Worm (Caenorhabditis elegans) whole organism, late embryonic: Measurements from ENCODE around the gene mogs-1.

Source experiments
- C08G9.2 ChIP-seq: sonication (generic microtip); optimal IDR thresholded peaks from 2 replicates; lab custom pipeline; 2016; ENCODE audit warnings: mild to moderate bottlenecking, missing genetic modification characterization, moderate library complexity, missing compliant biosample characterization
- C38D4.7 ChIP-seq: fragments of 200-800 bp; sonication (Bioruptor generic); optimal IDR thresholded peaks from 2 replicates; lab custom pipeline; 2018; ENCODE audit warnings: mild to moderate bottlenecking, missing genetic modification characterization, moderate library complexity, missing compliant biosample characterization
- K09A11.1 ChIP-seq: sonication (generic microtip); optimal IDR thresholded peaks from 2 replicates; lab custom pipeline; 2017; ENCODE audit warnings: antibody characterized with exemption, mild to moderate bottlenecking, missing genetic modification characterization, missing compliant biosample characterization; ENCODE audit not compliant: insufficient read depth
- T23F11.4 ChIP-seq: fragments of 200-800 bp; sonication (Bioruptor generic); optimal IDR thresholded peaks from 2 replicates; lab custom pipeline; 2018; ENCODE audit warnings: mild to moderate bottlenecking, missing genetic modification characterization, missing compliant biosample characterization
- Y22D7AL.16 ChIP-seq: sonication (generic microtip); optimal IDR thresholded peaks from 2 replicates; lab custom pipeline; 2016; ENCODE audit warnings: missing genetic modification characterization, missing compliant biosample characterization
- ahr-1 ChIP-seq: sonication (generic microtip); optimal IDR thresholded peaks from 2 replicates; lab custom pipeline; 2016; ENCODE audit warnings: missing genetic modification characterization, missing compliant biosample characterization
- ceh-14 ChIP-seq: sonication (generic microtip); optimal IDR thresholded peaks from 2 replicates; lab custom pipeline; 2016; ENCODE audit warnings: missing genotype, missing genetic modification characterization, missing compliant biosample characterization
- ceh-24 ChIP-seq: sonication (generic microtip); optimal IDR thresholded peaks from 2 replicates; lab custom pipeline; 2016; ENCODE audit warnings: mild to moderate bottlenecking, missing genetic modification characterization, missing compliant biosample characterization
- ceh-45 ChIP-seq: fragments of 200-800 bp; sonication (Bioruptor generic); IDR thresholded peaks from 2 replicates; pipeline ENCODE4 v1.3.6; 2022; ENCODE audit warnings: missing genetic modification reagents, missing genetic modification characterization, missing compliant biosample characterization
- ceh-48 ChIP-seq: sonication (generic microtip); optimal IDR thresholded peaks from 2 replicates; lab custom pipeline; 2016; ENCODE audit warnings: missing genetic modification characterization, inconsistent platforms, missing compliant biosample characterization
- dmd-4 ChIP-seq: sonication (generic microtip); optimal IDR thresholded peaks from 2 replicates; lab custom pipeline; 2016; ENCODE audit warnings: borderline replicate concordance, missing genetic modification characterization, missing compliant biosample characterization
- dve-1 ChIP-seq: sonication (generic microtip); optimal IDR thresholded peaks from 2 replicates; lab custom pipeline; 2017; ENCODE audit warnings: antibody characterized with exemption, mild to moderate bottlenecking, missing genetic modification characterization, missing compliant biosample characterization
- elt-2 ChIP-seq: sonication (generic microtip); optimal IDR thresholded peaks from 2 replicates; lab custom pipeline; 2016; ENCODE audit warnings: missing genetic modification reagents, missing genetic modification characterization, missing compliant biosample characterization
- elt-4 ChIP-seq: sonication (generic microtip); optimal IDR thresholded peaks from 2 replicates; lab custom pipeline; 2016; ENCODE audit warnings: missing genetic modification characterization, missing compliant biosample characterization
- eyg-1 ChIP-seq: sonication (generic microtip); optimal IDR thresholded peaks from 2 replicates; lab custom pipeline; 2016; ENCODE audit warnings: missing genotype, missing genetic modification characterization, missing compliant biosample characterization
- fkh-6 ChIP-seq: sonication (generic microtip); optimal IDR thresholded peaks from 2 replicates; lab custom pipeline; 2016; ENCODE audit warnings: missing genetic modification characterization, missing compliant biosample characterization
- hlh-30 ChIP-seq: sonication (generic microtip); optimal IDR thresholded peaks from 2 replicates; lab custom pipeline; 2017; ENCODE audit warnings: antibody characterized with exemption, missing genetic modification characterization, missing compliant biosample characterization; ENCODE audit not compliant: insufficient read depth
- hlh-6 ChIP-seq: sonication (generic microtip); optimal IDR thresholded peaks from 2 replicates; lab custom pipeline; 2016; ENCODE audit warnings: missing genotype, missing genetic modification characterization, missing compliant biosample characterization
- hlh-8 ChIP-seq: sonication (generic microtip); optimal IDR thresholded peaks from 2 replicates; lab custom pipeline; 2016; ENCODE audit warnings: missing genotype, missing genetic modification characterization, missing compliant biosample characterization
- lim-6 ChIP-seq: sonication (generic microtip); optimal IDR thresholded peaks from 2 replicates; lab custom pipeline; 2016; ENCODE audit warnings: missing genetic modification characterization, missing compliant biosample characterization
- mec-3 ChIP-seq: sonication (generic microtip); optimal IDR thresholded peaks from 2 replicates; lab custom pipeline; 2016; ENCODE audit warnings: borderline replicate concordance, missing genetic modification characterization, missing compliant biosample characterization
- nhr-11 ChIP-seq: fragments of 150-350 bp; optimal IDR thresholded peaks from 2 replicates; lab custom pipeline; 2014; ENCODE audit warnings: missing biosample characterization, missing genetic modification characterization
- odd-2 ChIP-seq: sonication (generic microtip); optimal IDR thresholded peaks from 2 replicates; lab custom pipeline; 2017; ENCODE audit warnings: antibody characterized with exemption, mild to moderate bottlenecking, missing genetic modification characterization, missing compliant biosample characterization
- pat-9 ChIP-seq: fragments of 200-800 bp; sonication (Bioruptor generic); optimal IDR thresholded peaks from 2 replicates; lab custom pipeline; 2018; ENCODE audit warnings: mild to moderate bottlenecking, missing genetic modification characterization, moderate library complexity, missing compliant biosample characterization
- pha-4 ChIP-seq: fragments of 150-350 bp; optimal IDR thresholded peaks from 2 replicates; lab custom pipeline; 2018; ENCODE audit warnings: missing biosample characterization, missing genetic modification reagents, missing genetic modification characterization
- pqm-1 ChIP-seq: sonication (generic microtip); optimal IDR thresholded peaks from 2 replicates; lab custom pipeline; 2016; ENCODE audit warnings: missing genetic modification characterization, missing compliant biosample characterization
- ref-2 ChIP-seq: sonication (generic microtip); optimal IDR thresholded peaks from 2 replicates; lab custom pipeline; 2016; ENCODE audit warnings: missing genetic modification characterization, missing compliant biosample characterization
- sdc-2 ChIP-seq: sonication (generic microtip); optimal IDR thresholded peaks from 2 replicates; lab custom pipeline; 2016; ENCODE audit warnings: missing genotype, missing genetic modification characterization, missing compliant biosample characterization
- sox-4 ChIP-seq: sonication (generic microtip); optimal IDR thresholded peaks from 2 replicates; lab custom pipeline; 2017; ENCODE audit warnings: mild to moderate bottlenecking, missing genetic modification characterization, inconsistent platforms, missing compliant biosample characterization
- syd-9 ChIP-seq: sonication (generic microtip); optimal IDR thresholded peaks from 2 replicates; lab custom pipeline; 2016; ENCODE audit warnings: mild to moderate bottlenecking, missing genetic modification characterization, moderate library complexity, missing compliant biosample characterization
- tbx-2 ChIP-seq: sonication (generic microtip); optimal IDR thresholded peaks from 2 replicates; lab custom pipeline; 2016; ENCODE audit warnings: missing genetic modification characterization, missing compliant biosample characterization
- tbx-7 ChIP-seq: sonication (generic microtip); optimal IDR thresholded peaks from 2 replicates; lab custom pipeline; 2016; ENCODE audit warnings: missing genotype, missing genetic modification characterization, missing compliant biosample characterization
- ttx-3 ChIP-seq: sonication (generic microtip); optimal IDR thresholded peaks from 2 replicates; lab custom pipeline; 2016; ENCODE audit warnings: missing genetic modification reagents, missing genetic modification characterization, missing compliant biosample characterization
- unc-3 ChIP-seq, 2 experiments: fragments of 200-800 bp in 1 of 2; sonication (Bioruptor generic) in 1 of 2; sonication (generic microtip) in 1 of 2; conservative IDR thresholded peaks in 1 of 2; optimal IDR thresholded peaks in 1 of 2; 2 replicates each; pipeline versions ENCODE4 v1.3.6 to Lab custom; 2016 to 2022; ENCODE audit warnings: missing compliant biosample characterization in 2 of 2, missing genetic modification characterization in 2 of 2, missing genetic modification reagents in 1 of 2
- unc-42 ChIP-seq: sonication (generic microtip); optimal IDR thresholded peaks from 2 replicates; lab custom pipeline; 2016; ENCODE audit warnings: missing genotype, missing genetic modification characterization, missing compliant biosample characterization
- unc-55 ChIP-seq: sonication (generic microtip); optimal IDR thresholded peaks from 2 replicates; lab custom pipeline; 2017; ENCODE audit warnings: missing biosample characterization, missing genetic modification reagents, missing genetic modification characterization
- ztf-16 ChIP-seq: sonication (generic microtip); optimal IDR thresholded peaks from 2 replicates; lab custom pipeline; 2017; ENCODE audit warnings: missing genetic modification characterization, missing compliant biosample characterization

mogs-1 gene

ce11 chrIV:11025941-11026340, 4.2 kb upstream of the mogs-1 start (continued):
- TF ChIP-seq pat-9 (tag; lab: Kevin White, UChicago): peak; percentile 99
- TF ChIP-seq hlh-6 (tag; lab: Kevin White, UChicago): peak; percentile 99
- peak; percentile 94 for TF ChIP-seq K09A11.1 (tag; lab: Kevin White, UChicago)
- TF ChIP-seq eyg-1 (tag; lab: Kevin White, UChicago): peak; percentile 100
- peak; percentile 97 for TF ChIP-seq dmd-4 (tag; lab: Kevin White, UChicago)
- peak; percentile 77 for TF ChIP-seq pqm-1
- TF ChIP-seq unc-3 (GFP tag; conservative IDR thresholded peaks at IDR 0.05; lab: Robert Waterston, UW): peak; percentile 94
- TF ChIP-seq unc-3 (tag; optimal IDR thresholded peaks at IDR 0.05; lab: Kevin White, UChicago): peak; percentile 96
- TF ChIP-seq ceh-48 (tag; lab: Kevin White, UChicago): peak; percentile 97
- peak; percentile 97 for TF ChIP-seq sox-4 (tag; lab: Kevin White, UChicago)
- TF ChIP-seq ztf-16 (tag; lab: Kevin White, UChicago): peak; percentile 99
- peak; percentile 92 for TF ChIP-seq C08G9.2
- TF ChIP-seq Y22D7AL.16 (tag; lab: Kevin White, UChicago): peak; percentile 98
- TF ChIP-seq hlh-30 (tag; lab: Kevin White, UChicago): peak; percentile 80
- peak; percentile 83 for TF ChIP-seq lim-6 (tag; lab: Kevin White, UChicago)
- peak; percentile 96 for TF ChIP-seq fkh-6 (tag; lab: Kevin White, UChicago)
- TF ChIP-seq pha-4 (tag; lab: Kevin White, UChicago): no peak
- TF ChIP-seq nhr-11 (tag; lab: Kevin White, UChicago): no peak
- peak; percentile 72 for TF ChIP-seq elt-4 (tag; lab: Kevin White, UChicago)
- TF ChIP-seq ttx-3 (tag; lab: Kevin White, UChicago): peak; percentile 97
- peak; percentile 92 for TF ChIP-seq ceh-24 (tag; lab: Kevin White, UChicago)
- peak; percentile 97 for TF ChIP-seq ceh-45 (GFP tag; lab: Robert Waterston, UW)
- TF ChIP-seq sdc-2 (tag; lab: Kevin White, UChicago): peak; percentile 91
- TF ChIP-seq syd-9 (tag; lab: Kevin White, UChicago): peak; percentile 97

ce11 chrIV:11022303-11022702, 575 bp upstream of the mogs-1 start, which contains the start of gene alh-3:
TSS of gene alh-3 (plus strand) at chrIV:11022603.
- TF ChIP-seq pha-4 (tag; lab: Kevin White, UChicago) (no peak), odd-2 (tag; lab: Kevin White, UChicago) (no peak), ceh-24 (tag; lab: Kevin White, UChicago) (no peak), tbx-7 (tag; lab: Kevin White, UChicago) (no peak), dve-1 (tag; lab: Kevin White, UChicago) (no peak), sdc-2 (tag; lab: Kevin White, UChicago) (no peak), ceh-48 (tag; lab: Kevin White, UChicago) (no peak), hlh-30 (tag; lab: Kevin White, UChicago) (no peak), C38D4.7 (GFP tag; lab: Kevin White, UChicago) (no peak), hlh-8 (tag; lab: Kevin White, UChicago) (no peak), T23F11.4 (GFP tag; lab: Kevin White, UChicago) (no peak), unc-3 (GFP tag; conservative IDR thresholded peaks at IDR 0.05; lab: Robert Waterston, UW) (no peak), unc-3 (tag; optimal IDR thresholded peaks at IDR 0.05; lab: Kevin White, UChicago) (no peak)

ce11 chrIV:11019962-11020550, 1.7 kb downstream of the mogs-1 start, which contains the start of gene F13H10.8:
TSS of gene F13H10.8 (plus strand) at chrIV:11020517.
- TF ChIP-seq tbx-7 (tag; lab: Kevin White, UChicago): peak; percentile 25
- TF ChIP-seq ceh-14: peak; percentile 14
- TF ChIP-seq tbx-2 (tag; lab: Kevin White, UChicago): peak; percentile 37
- no peak for TF ChIP-seq C08G9.2
- TF ChIP-seq mec-3 (tag; lab: Kevin White, UChicago): no peak
- peak; percentile 73 for TF ChIP-seq elt-2 (tag; lab: Kevin White, UChicago)
- no peak for TF ChIP-seq ahr-1 (tag; lab: Kevin White, UChicago)
- TF ChIP-seq dmd-4 (tag; lab: Kevin White, UChicago): no peak
- TF ChIP-seq ref-2 (tag; lab: Kevin White, UChicago): no peak
- TF ChIP-seq unc-42 (tag; lab: Kevin White, UChicago): peak; percentile 82
- no peak for TF ChIP-seq hlh-8 (tag; lab: Kevin White, UChicago)
- no peak for TF ChIP-seq sox-4 (tag; lab: Kevin White, UChicago)
- no peak for TF ChIP-seq unc-55 (GFP tag; lab: Kevin White, UChicago)
